Fruit fly (Drosophila melanogaster): ENCODE results near the gene Amnionless.

The Amnionless gene

dm6 chr2L:241415-241814, 47.5 kb downstream of the Amnionless start:
- TF ChIP-seq pan (optimal IDR thresholded peaks at IDR 0.05) (no peak), CG8478 (optimal IDR thresholded peaks at IDR 0.05) (no peak), EcR (GFP tag; optimal IDR thresholded peaks at IDR 0.05) (no peak), psq (optimal IDR thresholded peaks at IDR 0.05) (no peak), usp (GFP tag; optimal IDR thresholded peaks at IDR 0.05) (no peak), Dll (optimal IDR thresholded peaks at IDR 0.05) (no peak)

dm6 chr2L:240176-240769, 48.7 kb downstream of the Amnionless start:
- no peak for TF ChIP-seq CG8478 (optimal IDR thresholded peaks at IDR 0.05)
- no peak for TF ChIP-seq EcR (GFP tag; optimal IDR thresholded peaks at IDR 0.05)
- no peak for TF ChIP-seq Dll (optimal IDR thresholded peaks at IDR 0.05)
- TF ChIP-seq psq (optimal IDR thresholded peaks at IDR 0.05) = no peak
- no peak for TF ChIP-seq pan (optimal IDR thresholded peaks at IDR 0.05)
- TF ChIP-seq usp (GFP tag; optimal IDR thresholded peaks at IDR 0.05) = no peak
